Worm (Caenorhabditis elegans) whole organism, dauer: ENCODE measurements around the gene C16C10.9.

Source experiments
- unc-62 ChIP-seq: sonication (generic microtip); optimal IDR thresholded peaks from 2 replicates; lab custom pipeline; 2017; ENCODE audit warnings: missing biosample characterization, missing genetic modification reagents, missing genetic modification characterization

Gene C16C10.9

DNA sequence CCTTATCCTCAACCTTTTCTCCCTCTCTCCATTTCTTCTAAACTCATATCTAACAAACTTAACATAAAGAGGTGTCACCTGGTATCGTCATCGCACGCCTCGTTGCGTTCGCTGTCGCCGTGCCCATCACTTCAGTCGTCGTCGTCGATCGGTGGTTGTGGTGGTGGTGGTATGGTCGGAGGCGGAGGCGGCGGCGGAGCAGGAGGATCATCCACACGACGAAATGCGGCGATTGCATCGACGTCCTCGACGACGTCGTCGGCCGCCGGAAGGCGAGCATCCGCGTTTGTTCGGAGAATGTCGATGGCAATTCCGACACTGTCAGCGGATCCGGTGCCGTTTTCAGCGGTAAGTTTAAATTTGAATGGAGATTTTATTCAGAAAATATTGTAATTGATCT lies 23.1 kb downstream of the C16C10.9 start:
- no peak for TF ChIP-seq unc-62 (GFP tag; lab: Kevin White, UChicago)

DNA sequence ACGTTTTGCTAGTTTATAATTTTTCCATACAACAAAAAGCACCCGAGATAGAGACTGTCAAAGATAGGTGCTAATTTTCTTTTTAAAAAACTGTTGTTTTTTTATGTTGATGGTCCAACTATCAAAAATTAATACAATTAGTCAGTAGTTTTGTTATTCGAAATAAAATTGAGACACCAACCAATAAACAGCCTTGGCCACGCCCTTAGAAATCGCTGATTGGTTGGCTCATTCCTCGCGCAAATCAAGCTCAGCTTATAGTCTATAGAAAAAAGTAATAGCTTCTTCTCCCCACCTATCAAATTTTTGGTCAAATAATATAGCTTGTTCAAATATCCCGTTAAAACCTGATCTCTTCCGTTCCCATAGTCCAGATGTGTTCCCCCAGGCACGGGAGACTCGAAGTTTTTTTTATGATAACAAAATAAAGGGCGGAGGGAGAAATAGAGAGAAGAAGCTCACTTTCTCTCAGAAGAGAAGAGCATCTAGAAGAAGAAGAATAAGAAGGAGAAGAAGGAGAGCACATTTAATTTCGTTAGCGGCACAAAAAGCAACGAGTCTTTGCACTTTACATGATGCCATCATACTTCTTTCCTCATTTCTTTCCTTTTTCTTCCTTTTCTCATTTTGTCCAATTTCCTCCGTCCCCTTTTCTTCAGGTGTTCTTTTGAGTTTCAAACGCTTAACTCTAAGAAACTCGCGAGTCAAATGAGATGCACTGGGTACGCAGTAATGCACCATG lies 25.2 kb downstream of the C16C10.9 start:
- TF ChIP-seq unc-62 (GFP tag; lab: Kevin White, UChicago): no peak

DNA sequence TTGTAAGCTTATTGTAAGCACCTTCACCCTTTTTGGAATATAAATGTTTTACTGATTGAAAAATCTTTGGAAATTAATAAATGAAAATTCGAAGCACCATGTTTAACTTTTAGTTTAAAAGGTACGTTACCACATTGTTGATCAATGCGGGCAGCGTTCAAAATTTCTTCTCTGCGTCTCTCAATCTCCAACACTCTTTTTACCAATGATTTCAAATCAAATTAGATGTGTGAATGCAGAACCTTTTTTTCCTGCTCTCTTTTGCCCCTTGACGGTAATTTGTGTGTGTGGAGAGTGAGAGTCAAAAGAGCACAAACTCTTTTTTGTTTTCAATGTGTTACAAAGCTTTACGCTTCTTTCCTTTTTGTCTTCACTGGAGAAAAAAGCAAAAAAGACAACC lies 33.3 kb downstream of the C16C10.9 start:
- TF ChIP-seq unc-62 (GFP tag; lab: Kevin White, UChicago): no peak

DNA sequence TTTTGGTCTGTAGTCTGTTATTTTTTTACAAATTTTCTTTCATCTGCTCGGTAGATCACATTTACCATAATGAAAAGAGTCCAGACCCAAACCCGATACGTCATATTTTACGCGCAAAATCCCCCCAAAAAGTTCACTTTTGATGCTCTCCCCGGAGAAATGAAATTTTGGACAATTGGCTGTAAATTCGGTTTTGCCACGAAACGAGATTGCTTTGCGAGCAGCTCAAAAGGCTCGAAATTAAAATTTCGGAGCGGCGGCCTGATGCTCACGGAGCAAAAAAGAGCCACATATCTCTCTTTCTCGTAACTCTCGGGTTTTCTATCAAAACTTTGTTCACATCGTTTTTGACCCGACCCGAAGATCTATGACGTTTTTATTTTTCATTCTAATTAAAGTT lies 33.9 kb downstream of the C16C10.9 start:
- no peak for TF ChIP-seq unc-62 (GFP tag; lab: Kevin White, UChicago)

DNA sequence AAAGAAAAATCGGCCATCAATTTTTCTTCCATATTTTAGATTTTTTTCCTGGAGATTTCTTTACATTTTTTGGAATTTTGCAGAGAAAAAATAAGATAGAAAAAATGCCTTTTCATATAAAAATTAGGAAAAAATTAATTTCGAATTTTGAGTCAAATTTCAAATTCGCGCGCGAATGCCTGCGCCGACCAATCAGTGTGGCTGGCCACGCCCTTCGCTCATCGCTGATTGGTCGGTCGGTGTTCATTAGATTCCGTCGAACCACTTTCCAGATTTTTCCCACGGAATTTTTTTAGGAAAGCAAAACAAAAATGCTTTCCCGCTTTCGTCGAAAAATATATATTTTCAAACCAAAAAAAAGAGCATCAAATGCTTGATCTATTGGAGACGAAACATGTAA lies 36.8 kb downstream of the C16C10.9 start:
- no peak for TF ChIP-seq unc-62 (GFP tag; lab: Kevin White, UChicago)

DNA sequence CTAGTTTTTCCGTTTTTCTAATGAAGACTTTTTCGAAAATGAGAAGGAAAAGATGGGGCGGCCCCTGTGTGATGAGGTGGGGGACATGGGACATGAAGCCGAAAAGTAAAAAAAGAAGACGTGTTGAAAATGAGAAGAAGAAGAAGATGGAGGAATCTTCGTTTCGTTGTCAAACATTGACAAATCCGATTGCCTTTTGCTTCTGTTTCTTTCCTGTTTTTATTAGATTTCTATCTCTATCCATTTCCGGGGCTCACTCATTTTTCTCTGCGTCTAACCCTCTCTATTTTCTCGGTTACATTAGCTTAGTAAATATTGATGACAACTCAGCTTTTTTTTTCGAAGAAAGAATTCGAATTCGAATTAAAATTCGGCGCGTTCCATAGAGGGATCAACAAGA lies 37.5 kb downstream of the C16C10.9 start:
- TF ChIP-seq unc-62 (GFP tag; lab: Kevin White, UChicago): no peak

DNA sequence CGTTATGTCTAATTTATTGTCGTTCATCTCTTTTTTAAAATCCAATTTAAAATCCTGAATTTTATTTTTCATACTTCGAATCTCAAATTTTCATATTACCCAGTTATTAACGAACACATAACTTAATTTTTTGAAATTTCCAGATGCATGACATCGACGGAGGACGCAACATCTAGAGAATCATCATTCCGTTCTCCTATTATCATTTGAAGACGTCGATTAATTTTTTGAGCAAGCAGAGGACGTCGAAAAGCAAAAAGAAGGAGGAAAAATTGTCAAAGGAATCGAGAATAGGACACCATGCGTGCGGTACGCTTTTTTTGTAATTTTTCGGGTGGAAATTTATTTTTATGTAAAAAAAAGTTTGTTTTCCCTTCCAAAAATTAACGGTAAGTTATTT lies 42.1 kb downstream of the C16C10.9 start, which contains the start of gene unc-103:
unc-103 (plus strand) TSS at position 301 of the 400 bp plus-strand sequence.
- TF ChIP-seq unc-62 (GFP tag; lab: Kevin White, UChicago): no peak

DNA sequence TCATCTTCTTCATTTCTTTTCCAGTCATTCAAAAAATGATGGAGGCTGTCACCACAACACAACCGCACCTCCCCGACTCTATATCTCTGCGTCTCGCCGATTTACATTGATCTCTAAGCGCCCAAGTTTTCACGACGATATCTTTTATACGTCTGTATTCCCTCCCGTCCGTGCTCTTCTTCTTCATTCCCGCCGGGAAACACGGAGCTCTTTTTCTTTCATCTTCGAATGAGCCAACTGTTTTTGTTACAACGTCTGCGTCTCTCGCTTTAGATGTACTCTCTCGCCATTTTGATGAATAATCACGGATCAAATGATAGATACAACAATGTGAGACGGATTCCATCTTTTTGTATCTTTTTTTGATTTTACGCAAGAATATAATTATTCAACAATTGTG lies 43.6 kb downstream of the C16C10.9 start:
- TF ChIP-seq unc-62 (GFP tag; lab: Kevin White, UChicago): no peak

DNA sequence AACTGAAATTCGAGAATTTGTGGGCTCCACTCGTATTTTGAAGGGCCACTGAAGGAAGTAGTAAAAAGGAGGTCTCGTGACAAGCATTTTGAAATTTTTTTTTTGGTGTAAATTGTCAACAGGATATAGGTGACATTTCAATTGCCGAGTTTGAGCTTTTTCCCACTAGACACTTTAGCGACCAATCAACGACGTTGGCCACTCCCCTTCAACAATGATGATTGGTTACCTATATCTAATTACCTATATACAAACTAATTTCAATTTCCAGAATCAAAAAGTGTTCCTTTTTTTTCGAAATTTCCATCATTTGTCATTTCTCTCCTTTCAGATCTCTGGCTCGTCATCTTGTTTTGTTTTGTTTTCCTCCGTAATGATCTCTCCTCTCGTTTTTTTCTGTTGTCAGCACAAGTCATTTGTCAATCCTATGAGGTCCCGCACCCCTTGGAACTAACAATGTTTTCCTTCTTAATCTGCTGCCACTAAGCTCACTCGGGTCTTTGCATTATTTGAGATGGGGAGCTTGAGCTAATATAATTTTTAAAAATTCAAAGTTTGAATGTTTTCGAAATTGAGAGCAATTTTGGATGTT lies 49.2 kb downstream of the C16C10.9 start:
- TF ChIP-seq unc-62 (GFP tag; lab: Kevin White, UChicago): no peak

DNA sequence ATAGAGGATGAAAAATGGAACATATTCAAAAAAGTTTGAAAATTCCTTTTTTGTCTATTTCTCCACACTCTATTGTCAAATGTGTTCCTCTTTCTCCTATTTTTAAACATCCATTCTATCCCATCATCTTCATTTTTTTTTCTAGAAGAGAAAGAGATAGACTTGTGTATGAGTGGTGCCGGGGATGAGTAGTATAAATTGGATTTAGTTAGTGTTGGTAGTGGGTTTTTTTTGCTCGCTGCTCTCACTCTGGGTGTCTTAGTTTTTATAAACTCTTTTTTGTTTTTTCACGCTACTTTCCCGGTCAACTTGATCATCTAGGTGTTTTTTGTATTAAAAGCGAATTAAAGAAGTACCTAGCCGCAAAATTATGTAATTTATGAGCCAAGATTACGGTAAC lies 50.0 kb downstream of the C16C10.9 start:
- no peak for TF ChIP-seq unc-62 (GFP tag; lab: Kevin White, UChicago)

DNA sequence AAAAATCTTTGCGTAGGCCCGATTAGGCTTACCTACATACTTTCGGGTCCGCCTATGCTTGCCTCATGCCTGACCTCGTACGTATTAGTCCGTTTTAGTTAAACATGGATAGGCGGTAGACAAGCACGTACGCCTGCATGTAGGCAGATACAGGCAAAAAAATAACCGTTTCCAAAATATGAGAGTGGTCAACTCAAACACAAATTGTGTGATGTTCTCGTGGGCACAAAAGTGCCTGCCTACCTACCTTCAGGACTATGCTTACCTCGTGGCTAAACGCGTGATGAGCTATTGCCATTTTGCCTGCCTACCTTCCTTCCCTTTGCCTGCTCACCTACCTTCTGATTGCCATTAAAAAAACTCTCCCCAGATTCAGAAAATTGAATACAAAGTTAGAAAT lies 50.6 kb downstream of the C16C10.9 start:
- TF ChIP-seq unc-62 (GFP tag; lab: Kevin White, UChicago): no peak
